Worm (Caenorhabditis elegans): ENCODE data around the gene xdh-1.

DNA sequence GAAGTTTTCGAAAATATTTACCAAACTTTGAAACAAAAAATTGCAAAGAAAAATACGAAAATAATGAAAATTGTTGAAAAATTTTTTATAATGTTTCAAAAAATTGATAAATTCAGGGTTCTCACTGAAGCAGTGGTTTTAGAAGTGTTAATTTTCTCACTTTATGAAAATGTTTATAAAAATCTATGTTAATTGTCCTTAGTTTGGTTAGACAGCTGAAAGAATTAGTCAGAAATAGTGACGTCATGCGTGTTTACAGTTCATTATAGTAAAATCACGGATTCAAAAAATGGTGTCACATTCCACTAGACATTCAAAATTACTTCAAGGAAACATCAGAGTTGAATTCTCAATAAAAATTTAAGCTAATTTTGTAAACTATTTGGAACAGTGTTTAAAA lies 23.2 kb upstream of the xdh-1 start:
- no peak for TF ChIP-seq blmp-1 (tag; optimal IDR thresholded peaks at IDR 0.05; ENCODE audit: insufficient read depth)
- no peak for TF ChIP-seq mbf-1 (tag; optimal IDR thresholded peaks at IDR 0.05)
- TF ChIP-seq nhr-21 (tag; optimal IDR thresholded peaks at IDR 0.05): no peak
- TF ChIP-seq unc-62 (GFP tag; optimal IDR thresholded peaks at IDR 0.05): no peak
- no peak for TF ChIP-seq lin-39 (tag; optimal IDR thresholded peaks at IDR 0.05)
- TF ChIP-seq unc-55 (GFP tag; optimal IDR thresholded peaks at IDR 0.05): no peak
- no peak for TF ChIP-seq F13H6.1 (tag; optimal IDR thresholded peaks at IDR 0.05)
- TF ChIP-seq egl-27 (tag; optimal IDR thresholded peaks at IDR 0.05): no peak
- no peak for TF ChIP-seq ztf-11 (tag; optimal IDR thresholded peaks at IDR 0.05)
- no peak for TF ChIP-seq ama-1 (optimal IDR thresholded peaks at IDR 0.05)
- no peak for TF ChIP-seq aly-2 (tag; optimal IDR thresholded peaks at IDR 0.05)
- no peak for TF ChIP-seq ceh-82 (tag; optimal IDR thresholded peaks at IDR 0.05)
- TF ChIP-seq Y55F3AM.14 (GFP tag; optimal IDR thresholded peaks at IDR 0.05): no peak

Measured in whole organism, L2 larva.